Worm (Caenorhabditis elegans) whole organism, L2 larva: Measurements from ENCODE around the gene sir-2.1.

Experiments
- lin-39 ChIP-seq: fragments of 150-350 bp; optimal IDR thresholded peaks from 2 replicates; lab custom pipeline; 2014; ENCODE audit warnings: missing biosample characterization, missing genetic modification reagents, missing genetic modification characterization
- lsy-2 ChIP-seq, 2 experiments: fragments of 150-350 bp in 1 of 2; sonication (generic microtip) in 1 of 2; optimal IDR thresholded peaks; 2 replicates each; lab custom pipeline; 2014 to 2017; ENCODE audit warnings: missing biosample characterization in 2 of 2, missing genetic modification characterization in 2 of 2
- mdl-1 ChIP-seq, 2 experiments: fragments of 150-350 bp in 1 of 2; sonication (generic microtip) in 1 of 2; optimal IDR thresholded peaks; 2 replicates each; lab custom pipeline; 2017; ENCODE audit warnings: missing biosample characterization in 2 of 2, missing genetic modification characterization in 2 of 2
- nhr-11 ChIP-seq: fragments of 150-350 bp; optimal IDR thresholded peaks from 2 replicates; lab custom pipeline; 2014; ENCODE audit warnings: missing biosample characterization, missing genetic modification characterization
- sem-4 ChIP-seq: fragments of 150-350 bp; optimal IDR thresholded peaks from 2 replicates; lab custom pipeline; 2014; ENCODE audit warnings: missing biosample characterization, missing genetic modification reagents, missing genetic modification characterization

- TF ChIP-seq lsy-2 (tag; optimal IDR thresholded peaks at IDR 0.05; lab: Kevin White, UChicago) (no peak), sem-4 (tag; lab: Kevin White, UChicago) (no peak), lin-39 (no peak), nhr-11 (no peak), mdl-1 (tag; optimal IDR thresholded peaks at IDR 0.05; lab: Kevin White, UChicago) (no peak)
These were observed 22.2 kb upstream of the sir-2.1 start, which contains the start of gene R10H10.3 for ce11 chrIV:10388263-10388662.
